Worm (Caenorhabditis elegans): Measurements from ENCODE around the gene F02D10.3.

Gene F02D10.3

ce11 chrX:13415722-13416121, 46.7 kb downstream of the F02D10.3 start, which contains the start of gene C29F7.2 (continued):
- no peak for TF ChIP-seq F49E8.2 (tag; optimal IDR thresholded peaks at IDR 0.05; ENCODE audit: borderline replicate concordance)
- TF ChIP-seq pha-4 (GFP tag; IDR thresholded peaks at IDR 0.05) = no peak
- no peak for TF ChIP-seq pha-4 (tag; optimal IDR thresholded peaks at IDR 0.05)
- peak; percentile 48; the same call in 1 of the 2 replicates for TF ChIP-seq dmd-6 (GFP tag; IDR thresholded peaks at IDR 0.05)
- TF ChIP-seq nhr-102 (tag; optimal IDR thresholded peaks at IDR 0.05) = peak; percentile 1
- TF ChIP-seq daf-19 (GFP tag; conservative IDR thresholded peaks at IDR 0.05) = no peak
- TF ChIP-seq ceh-44 (GFP tag; IDR thresholded peaks at IDR 0.05) = no peak
- no peak for TF ChIP-seq lin-29 (GFP tag; IDR thresholded peaks at IDR 0.05)
- peak; percentile 27 for TF ChIP-seq mep-1 (tag; optimal IDR thresholded peaks at IDR 0.05)
- TF ChIP-seq lin-38 (GFP tag; IDR thresholded peaks at IDR 0.05) = no peak
- no peak for TF ChIP-seq ceh-28 (tag; optimal IDR thresholded peaks at IDR 0.05)
- no peak for TF ChIP-seq daf-12 (tag; optimal IDR thresholded peaks at IDR 0.05)
- no peak for TF ChIP-seq lin-15B (tag; optimal IDR thresholded peaks at IDR 0.05)
- peak; percentile 84 for TF ChIP-seq dve-1 (tag; optimal IDR thresholded peaks at IDR 0.05; ENCODE audit: insufficient read depth)
- no peak for TF ChIP-seq saeg-2 (GFP tag; IDR thresholded peaks at IDR 0.05)
- TF ChIP-seq unc-39 (tag; optimal IDR thresholded peaks at IDR 0.05) = no peak
- TF ChIP-seq nhr-28 (tag; optimal IDR thresholded peaks at IDR 0.05) = peak; percentile 97
- no peak for TF ChIP-seq unc-130 (GFP tag; optimal IDR thresholded peaks at IDR 0.05)
- TF ChIP-seq lir-3 (tag; optimal IDR thresholded peaks at IDR 0.05) = no peak
- TF ChIP-seq mdt-29 (GFP tag; IDR thresholded peaks at IDR 0.05) = no peak
- TF ChIP-seq tag-97 (GFP tag; IDR thresholded peaks at IDR 0.05) = no peak
- no peak for TF ChIP-seq zip-11 (GFP tag; IDR thresholded peaks at IDR 0.05)
- no peak for TF ChIP-seq ctbp-1 (GFP tag; IDR thresholded peaks at IDR 0.05)
- TF ChIP-seq nhr-48 (tag; optimal IDR thresholded peaks at IDR 0.05) = peak; percentile 31
- TF ChIP-seq ZK337.2 (GFP tag; IDR thresholded peaks at IDR 0.05) = no peak
- no peak for TF ChIP-seq nhr-42 (GFP tag; IDR thresholded peaks at IDR 0.05)
- no peak for TF ChIP-seq mxl-2 (GFP tag; conservative IDR thresholded peaks at IDR 0.05)
- TF ChIP-seq unc-62 (GFP tag; optimal IDR thresholded peaks at IDR 0.05 in 1 of 2) = peak in 1 of 2 experiments; percentile 61
- TF ChIP-seq unc-62 (tag; optimal IDR thresholded peaks at IDR 0.05) = no peak
- no peak for TF ChIP-seq ztf-7 (tag; optimal IDR thresholded peaks at IDR 0.05)
- no peak for TF ChIP-seq gei-8 (GFP tag; optimal IDR thresholded peaks at IDR 0.05)
- TF ChIP-seq dmd-8 (GFP tag; IDR thresholded peaks at IDR 0.05) = no peak

ce11 chrX:13414974-13415373, 47.4 kb downstream of the F02D10.3 start:
- TF ChIP-seq rbr-2 (tag; optimal IDR thresholded peaks at IDR 0.05) = peak; percentile 45
- TF ChIP-seq aha-1 (tag) = peak; percentile 89
- no peak for TF ChIP-seq lin-29 (GFP tag; IDR thresholded peaks at IDR 0.05)
- TF ChIP-seq F37D6.2 (tag; optimal IDR thresholded peaks at IDR 0.05) = no peak
- no peak for TF ChIP-seq ZK546.5 (tag; optimal IDR thresholded peaks at IDR 0.05)
- TF ChIP-seq zfp-3 (GFP tag; conservative IDR thresholded peaks at IDR 0.05) = 0 out of 2 replicates have a peak, but pooled peaks have one; percentile 39
- TF ChIP-seq ceh-28 (tag; optimal IDR thresholded peaks at IDR 0.05) = no peak
- TF ChIP-seq lin-15B (tag; optimal IDR thresholded peaks at IDR 0.05) = no peak
- no peak for TF ChIP-seq ceh-82 (tag; optimal IDR thresholded peaks at IDR 0.05)
- no peak for TF ChIP-seq pqm-1 (tag; optimal IDR thresholded peaks at IDR 0.05)
- no peak for TF ChIP-seq R02D3.7 (tag; optimal IDR thresholded peaks at IDR 0.05)
- TF ChIP-seq cey-2 (tag; optimal IDR thresholded peaks at IDR 0.05; ENCODE audit: borderline replicate concordance, insufficient read depth) = no peak
- TF ChIP-seq nhr-102 (tag; optimal IDR thresholded peaks at IDR 0.05) = peak; percentile 49
- TF ChIP-seq spr-1 (tag; optimal IDR thresholded peaks at IDR 0.05) = peak; percentile 13
- no peak for TF ChIP-seq egl-27 (tag; optimal IDR thresholded peaks at IDR 0.05)
- TF ChIP-seq T26A8.4 (GFP tag; IDR thresholded peaks at IDR 0.05) = peak; percentile 47; the same call in 1 of the 2 replicates
- TF ChIP-seq unc-62 (GFP tag; optimal IDR thresholded peaks at IDR 0.05 in 1 of 2) = no peak
- no peak for TF ChIP-seq unc-62 (tag; optimal IDR thresholded peaks at IDR 0.05)
- TF ChIP-seq ceh-44 (GFP tag; IDR thresholded peaks at IDR 0.05) = no peak
- TF ChIP-seq nhr-42 (GFP tag; IDR thresholded peaks at IDR 0.05) = 0 out of 2 replicates have a peak, but pooled peaks have one; percentile 12
- TF ChIP-seq unc-39 (tag; optimal IDR thresholded peaks at IDR 0.05) = no peak
- peak; percentile 90 for TF ChIP-seq vab-7 (GFP tag; IDR thresholded peaks at IDR 0.05)
- no peak for TF ChIP-seq lin-39 (tag; optimal IDR thresholded peaks at IDR 0.05)
- TF ChIP-seq ceh-62 (tag; optimal IDR thresholded peaks at IDR 0.05) = no peak
- TF ChIP-seq sdz-12 (GFP tag; optimal IDR thresholded peaks at IDR 0.05) = no peak
- peak; percentile 14 for TF ChIP-seq nhr-77 (tag; optimal IDR thresholded peaks at IDR 0.05)
- TF ChIP-seq ama-1 (optimal IDR thresholded peaks at IDR 0.05) = no peak
- TF ChIP-seq nhr-28 (tag; optimal IDR thresholded peaks at IDR 0.05) = peak; percentile 43
- TF ChIP-seq madf-9 (GFP tag; conservative IDR thresholded peaks at IDR 0.05) = 0 out of 2 replicates have a peak, but pooled peaks have one; percentile 38
